Fruit fly (Drosophila melanogaster): Measurements from ENCODE around the gene CG5151.

CG5151 gene

dm6 chr3L:16165356-16166168, 1.1 kb upstream of the CG5151 start (continued):
- TF ChIP-seq da (GFP tag; optimal IDR thresholded peaks at IDR 0.05): no peak
- TF ChIP-seq nom (GFP tag; optimal IDR thresholded peaks at IDR 0.05): peak; percentile 8
- no peak for TF ChIP-seq br (optimal IDR thresholded peaks at IDR 0.05)
- TF ChIP-seq hth (optimal IDR thresholded peaks at IDR 0.05): no peak
- TF ChIP-seq E2f1 (GFP tag; IDR thresholded peaks at IDR 0.05): no peak; the same call in 1 of the 2 replicates
- TF ChIP-seq CG18599 (GFP tag; optimal IDR thresholded peaks at IDR 0.05): peak; percentile 9
- no peak for TF ChIP-seq ham (GFP tag; IDR thresholded peaks at IDR 0.05)
- no peak for TF ChIP-seq CG6683 (GFP tag; optimal IDR thresholded peaks at IDR 0.05)
- TF ChIP-seq zfh1 (GFP tag; IDR thresholded peaks at IDR 0.05): 0 out of 3 replicates have a peak, but pooled peaks have one; percentile 35
- TF ChIP-seq chif (GFP tag; optimal IDR thresholded peaks at IDR 0.05): peak in 1 of 2 experiments; percentile 36
- TF ChIP-seq sob (GFP tag; IDR thresholded peaks at IDR 0.05): peak; percentile 39; the same call in 1 of the 2 replicates
- no peak for TF ChIP-seq ato (GFP tag; IDR thresholded peaks at IDR 0.05; ENCODE audit: partially characterized antibody)
- TF ChIP-seq CG12659 (GFP tag; optimal IDR thresholded peaks at IDR 0.05): peak; percentile 28
- TF ChIP-seq NK7.1 (GFP tag; optimal IDR thresholded peaks at IDR 0.05): peak; percentile 17
- TF ChIP-seq cg (GFP tag; optimal IDR thresholded peaks at IDR 0.05): no peak
- TF ChIP-seq CG7987 (GFP tag; optimal IDR thresholded peaks at IDR 0.05): no peak
- peak; percentile 41; the same call in 1 of the 2 replicates for TF ChIP-seq CG4404 (GFP tag; IDR thresholded peaks at IDR 0.05)
- TF ChIP-seq Vsx1 (GFP tag; optimal IDR thresholded peaks at IDR 0.05): no peak
- TF ChIP-seq CG17385 (GFP tag; optimal IDR thresholded peaks at IDR 0.05): peak; percentile 31
- no peak for TF ChIP-seq CG1024 (GFP tag; IDR thresholded peaks at IDR 0.05)
- TF ChIP-seq croc (GFP tag; conservative IDR thresholded peaks at IDR 0.05): no peak
- TF ChIP-seq dan (GFP tag; IDR thresholded peaks at IDR 0.05): no peak
- no peak for TF ChIP-seq vnd (GFP tag; IDR thresholded peaks at IDR 0.05; ENCODE audit: partially characterized antibody)
- TF ChIP-seq HLH54F (GFP tag; optimal IDR thresholded peaks at IDR 0.05): peak; percentile 68
- no peak for TF ChIP-seq scrt (GFP tag; optimal IDR thresholded peaks at IDR 0.05)
- no peak for TF ChIP-seq tll (GFP tag; optimal IDR thresholded peaks at IDR 0.05)
- TF ChIP-seq CG8944 (GFP tag; optimal IDR thresholded peaks at IDR 0.05): peak; percentile 37
- TF ChIP-seq oc (tag; optimal IDR thresholded peaks at IDR 0.05): no peak
- TF ChIP-seq lab (GFP tag; optimal IDR thresholded peaks at IDR 0.05): peak; percentile 41
- TF ChIP-seq cas (GFP tag; IDR thresholded peaks at IDR 0.05): no peak
- TF ChIP-seq ac (GFP tag; optimal IDR thresholded peaks at IDR 0.05): no peak
- no peak for TF ChIP-seq CG10462 (GFP tag; optimal IDR thresholded peaks at IDR 0.05)
- TF ChIP-seq CG4854 (GFP tag; optimal IDR thresholded peaks at IDR 0.05): peak; percentile 53
- TF ChIP-seq CG14014 (GFP tag; IDR thresholded peaks at IDR 0.05): peak; percentile 6; the same call in 1 of the 2 replicates
- no peak for TF ChIP-seq CG13123 (GFP tag; optimal IDR thresholded peaks at IDR 0.05)
- no peak for TF ChIP-seq ems (GFP tag; optimal IDR thresholded peaks at IDR 0.05)
- TF ChIP-seq tgo (GFP tag; IDR thresholded peaks at IDR 0.05): peak; percentile 19; the same call in 1 of the 3 replicates
- TF ChIP-seq prd (optimal IDR thresholded peaks at IDR 0.05): no peak
- peak; percentile 60; the same call in 2 of the 3 replicates for TF ChIP-seq prd (GFP tag; IDR thresholded peaks at IDR 0.05)
- TF ChIP-seq CG1602 (GFP tag; optimal IDR thresholded peaks at IDR 0.05): peak; percentile 31
- no peak for TF ChIP-seq CG16813 (GFP tag; IDR thresholded peaks at IDR 0.05; ENCODE audit: partially characterized antibody)
- no peak for TF ChIP-seq CG10979 (tag; optimal IDR thresholded peaks at IDR 0.05)
- no peak for TF ChIP-seq schlank (tag; optimal IDR thresholded peaks at IDR 0.05)
- no peak for TF ChIP-seq Opbp (GFP tag; IDR thresholded peaks at IDR 0.05; ENCODE audit: partially characterized antibody)
- TF ChIP-seq fd3F (GFP tag; optimal IDR thresholded peaks at IDR 0.05): peak; percentile 21
- TF ChIP-seq Ravus (GFP tag; IDR thresholded peaks at IDR 0.05): no peak
- TF ChIP-seq jing (GFP tag; optimal IDR thresholded peaks at IDR 0.05): peak; percentile 6
- no peak for TF ChIP-seq Adf1 (GFP tag; IDR thresholded peaks at IDR 0.05)
- TF ChIP-seq ro (GFP tag; IDR thresholded peaks at IDR 0.05): no peak
